Fruit fly (Drosophila melanogaster): Measurements from ENCODE around the gene CG14629.

- TF ChIP-seq insv (GFP tag; optimal IDR thresholded peaks at IDR 0.05) (no peak), pan (optimal IDR thresholded peaks at IDR 0.05) (no peak), pan (GFP tag; optimal IDR thresholded peaks at IDR 0.05 in 1 of 2, IDR thresholded peaks at IDR 0.05 in 1 of 2) (no peak), Jarid2 (GFP tag; optimal IDR thresholded peaks at IDR 0.05) (no peak), CG17568 (GFP tag; optimal IDR thresholded peaks at IDR 0.05) (no peak), CG2120 (GFP tag; optimal IDR thresholded peaks at IDR 0.05) (no peak)
Measured at dm6 chrX:1030478-1030877, 20.8 kb upstream of the CG14629 start, which contains the start of the genes Cdc45 and Rpp21.

Data from whole organism, embryonic.